Fruit fly (Drosophila melanogaster) whole organism, embryonic: ENCODE data around the gene CG33631.

Experiments
- Bdp1 ChIP-seq: fragments of 200-800 bp; sonication (Bioruptor generic); optimal IDR thresholded peaks from 3 replicates; lab custom pipeline; 2016; ENCODE audit warnings: missing biosample characterization, missing genetic modification characterization
- CG10147 ChIP-seq: fragments of 200-800 bp; sonication (Bioruptor generic); optimal IDR thresholded peaks from 2 replicates; lab custom pipeline; 2019; ENCODE audit warnings: missing biosample characterization, mild to moderate bottlenecking, missing genetic modification characterization, moderate library complexity
- CG1603 ChIP-seq: fragments of 200-800 bp; sonication (Bioruptor generic); optimal IDR thresholded peaks from 2 replicates; lab custom pipeline; 2019; ENCODE audit warnings: missing biosample characterization, mild to moderate bottlenecking, missing genetic modification characterization, moderate library complexity
- CG16779 ChIP-seq: fragments of 200-800 bp; sonication (Bioruptor generic); IDR thresholded peaks from 2 replicates; pipeline ENCODE4 v1.3.6; 2022; ENCODE audit warnings: missing biosample characterization, missing genetic modification characterization
- CG18619 ChIP-seq: fragments of 200-800 bp; sonication (Bioruptor generic); optimal IDR thresholded peaks from 3 replicates; lab custom pipeline; 2017; ENCODE audit warnings: missing biosample characterization, mild to moderate bottlenecking, missing genetic modification characterization
- CG7963 ChIP-seq: fragments of 200-800 bp; sonication (Bioruptor generic); IDR thresholded peaks from 3 replicates; pipeline ENCODE4 v1.3.6; 2022; ENCODE audit warnings: missing biosample characterization, missing genetic modification characterization; ENCODE audit not compliant: partially characterized antibody
- Gsc ChIP-seq: fragments of 200-800 bp; sonication (Bioruptor generic); IDR thresholded peaks from 2 replicates; pipeline ENCODE4 v1.3.6; 2022; ENCODE audit warnings: missing biosample characterization, missing genetic modification characterization
- Med ChIP-seq: fragments of 200-800 bp; sonication (Bioruptor generic); peaks from one replicate; lab custom pipeline; 2016; ENCODE audit warnings: missing biosample characterization, missing genetic modification characterization, mild to moderate bottlenecking, inconsistent platforms, moderate library complexity
- cas ChIP-seq: fragments of 200-800 bp; sonication (Bioruptor generic); IDR thresholded peaks from 2 replicates; pipeline ENCODE4 v1.3.6; 2022; ENCODE audit warnings: missing biosample characterization, missing genetic modification characterization
- kah ChIP-seq: fragments of 200-800 bp; sonication (Bioruptor generic); optimal IDR thresholded peaks from 2 replicates; lab custom pipeline; 2018; ENCODE audit warnings: missing biosample characterization, mild to moderate bottlenecking, missing genetic modification characterization
- lbe ChIP-seq: fragments of 200-800 bp; sonication (Bioruptor generic); optimal IDR thresholded peaks from 2 replicates; lab custom pipeline; 2016; ENCODE audit warnings: missing biosample characterization, mild to moderate bottlenecking, missing genetic modification characterization
- sug ChIP-seq: fragments of 200-800 bp; optimal IDR thresholded peaks from 2 replicates; lab custom pipeline; 2019; ENCODE audit warnings: missing biosample characterization, mild to moderate bottlenecking, missing genetic modification characterization, moderate library complexity
- unpg ChIP-seq: fragments of 200-800 bp; sonication (Bioruptor generic); optimal IDR thresholded peaks from 3 replicates; lab custom pipeline; 2018; ENCODE audit warnings: missing biosample characterization, mild to moderate bottlenecking, missing genetic modification characterization, moderate library complexity
- vvl ChIP-seq: fragments of 200-800 bp; sonication (Bioruptor generic); IDR thresholded peaks from 2 replicates; pipeline ENCODE4 v1.3.6; 2022; ENCODE audit warnings: missing biosample characterization, missing genetic modification characterization

dm6 chr3R:10062324-10062723 lies 1.5 kb upstream of the CG33631 start, which contains the start of gene CG33630:
- no peak for TF ChIP-seq Bdp1 (GFP tag; lab: Kevin White, UChicago)
- TF ChIP-seq sug (tag; lab: Kevin White, UChicago), result no peak
- TF ChIP-seq vvl, result no peak
- TF ChIP-seq CG10147 (GFP tag; lab: Kevin White, UChicago), result no peak
- no peak for TF ChIP-seq unpg (GFP tag; lab: Kevin White, UChicago)
- no peak for TF ChIP-seq Med (GFP tag; lab: Kevin White, UChicago)
- no peak for TF ChIP-seq Gsc
- TF ChIP-seq CG16779 (GFP tag; lab: Robert Waterston, UW), result no peak
- no peak for TF ChIP-seq lbe (GFP tag; lab: Kevin White, UChicago)
- no peak for TF ChIP-seq CG7963 (GFP tag; lab: Robert Waterston, UW)
- TF ChIP-seq kah (GFP tag; lab: Kevin White, UChicago), result no peak
- TF ChIP-seq CG1603 (tag; lab: Kevin White, UChicago), result no peak
- TF ChIP-seq CG18619 (GFP tag; lab: Kevin White, UChicago), result no peak
- no peak for TF ChIP-seq cas (GFP tag; lab: Robert Waterston, UW)
